Fruit fly (Drosophila melanogaster) whole organism, embryonic: ENCODE measurements around the gene mfas.

Source experiments
- Awh ChIP-seq: fragments of 200-800 bp; sonication (Bioruptor generic); IDR thresholded peaks from 2 replicates; pipeline ENCODE4, ENCODE4 v1.3.6; 2022; ENCODE audit warnings: missing biosample characterization, missing genetic modification characterization
- BEAF-32 ChIP-seq: fragments of 200-800 bp; sonication (Bioruptor generic); optimal IDR thresholded peaks from 3 replicates; lab custom pipeline; 2017; ENCODE audit warnings: missing biosample characterization, missing genetic modification characterization, mild to moderate bottlenecking, moderate library complexity, missing genetic modification reagents
- CG10543 ChIP-seq: fragments of 200-800 bp; sonication (Bioruptor generic); optimal IDR thresholded peaks from 3 replicates; lab custom pipeline; 2017; ENCODE audit warnings: missing biosample characterization, mild to moderate bottlenecking, missing genetic modification characterization, moderate library complexity
- CG1233 ChIP-seq: fragments of 200-800 bp; sonication (Bioruptor generic); optimal IDR thresholded peaks from 4 replicates; lab custom pipeline; 2018; ENCODE audit warnings: missing biosample characterization, mild to moderate bottlenecking, missing genetic modification characterization
- CG13296 ChIP-seq: fragments of 200-800 bp; sonication (Bioruptor generic); optimal IDR thresholded peaks from 3 replicates; lab custom pipeline; 2018; ENCODE audit warnings: missing biosample characterization, mild to moderate bottlenecking, missing genetic modification characterization
- CG13424 ChIP-seq: fragments of 200-800 bp; sonication (Bioruptor generic); optimal IDR thresholded peaks from 2 replicates; lab custom pipeline; 2019; ENCODE audit warnings: missing biosample characterization, mild to moderate bottlenecking, missing genetic modification characterization, moderate library complexity
- CG14014 ChIP-seq: fragments of 200-800 bp; sonication (Bioruptor generic); IDR thresholded peaks from 2 replicates; pipeline ENCODE4 v1.3.6; 2022; ENCODE audit warnings: missing biosample characterization, missing genetic modification characterization
- CG15011 ChIP-seq: fragments of 200-800 bp; sonication (Bioruptor generic); optimal IDR thresholded peaks from 3 replicates; lab custom pipeline; 2018; ENCODE audit warnings: missing biosample characterization, mild to moderate bottlenecking, missing genetic modification characterization
- CG18262 ChIP-seq: fragments of 200-800 bp; optimal IDR thresholded peaks from 3 replicates; lab custom pipeline; 2019; ENCODE audit warnings: missing biosample characterization, mild to moderate bottlenecking, missing genetic modification characterization, moderate library complexity
- CG2712 ChIP-seq: fragments of 200-800 bp; optimal IDR thresholded peaks from 3 replicates; lab custom pipeline; 2019; ENCODE audit warnings: missing biosample characterization, mild to moderate bottlenecking, missing genetic modification characterization, moderate library complexity
- CG30403 ChIP-seq: fragments of 200-800 bp; sonication (Bioruptor generic); optimal IDR thresholded peaks from 3 replicates; lab custom pipeline; 2016; ENCODE audit warnings: missing biosample characterization, missing genetic modification characterization
- CG31441 ChIP-seq: fragments of 200-800 bp; sonication (Bioruptor generic); IDR thresholded peaks from 2 replicates; pipeline ENCODE4 v1.3.6; 2022; ENCODE audit warnings: missing biosample characterization, missing genetic modification characterization
- CG32532 ChIP-seq: fragments of 200-800 bp; sonication (Bioruptor generic); IDR thresholded peaks from 2 replicates; pipeline ENCODE4 v1.3.6; 2022; ENCODE audit warnings: missing biosample characterization, missing genetic modification characterization
- CG3281 ChIP-seq: fragments of 200-800 bp; sonication (Bioruptor generic); optimal IDR thresholded peaks from 3 replicates; lab custom pipeline; 2017; ENCODE audit warnings: missing biosample characterization, mild to moderate bottlenecking, missing genetic modification characterization
- CG42726 ChIP-seq: fragments of 200-800 bp; sonication (Bioruptor generic); IDR thresholded peaks from 2 replicates; pipeline ENCODE4 v1.3.6; 2022; ENCODE audit warnings: missing biosample characterization, missing genetic modification characterization; ENCODE audit not compliant: partially characterized antibody
- CG4282 ChIP-seq: fragments of 200-800 bp; sonication (Bioruptor generic); optimal IDR thresholded peaks from 2 replicates; lab custom pipeline; 2016; ENCODE audit warnings: missing biosample characterization, missing genetic modification characterization
- CG9215 ChIP-seq: fragments of 200-800 bp; sonication (Bioruptor generic); IDR thresholded peaks from 2 replicates; pipeline ENCODE4 v1.3.6; 2022; ENCODE audit warnings: missing biosample characterization, missing genetic modification characterization
- D ChIP-seq, 2 experiments: fragments of 200-800 bp in 1 of 2; fragments of >200 bp in 1 of 2; sonication (Bioruptor generic) in 1 of 2; optimal IDR thresholded peaks; 2 replicates in 1 of 2; 3 replicates in 1 of 2; lab custom pipeline; 2017; ENCODE audit warnings: mild to moderate bottlenecking in 1 of 2, missing biosample characterization in 1 of 2, missing genetic modification characterization in 1 of 2, missing genetic modification reagents in 1 of 2
- Drgx ChIP-seq: fragments of 200-800 bp; sonication (Bioruptor generic); IDR thresholded peaks from 2 replicates; pipeline ENCODE4 v1.3.6; 2022; ENCODE audit warnings: missing biosample characterization, missing genetic modification characterization
- Hr51 ChIP-seq, 2 experiments: fragments of 200-800 bp; sonication (Bioruptor generic); optimal IDR thresholded peaks; 2 replicates in 1 of 2; 3 replicates in 1 of 2; lab custom pipeline; 2016 to 2018; ENCODE audit warnings: missing biosample characterization in 2 of 2, missing genetic modification characterization in 2 of 2, mild to moderate bottlenecking in 1 of 2, moderate library complexity in 1 of 2
- Lpt ChIP-seq: fragments of >200 bp; optimal IDR thresholded peaks from 2 replicates; lab custom pipeline; 2018; ENCODE audit warnings: missing biosample characterization, missing genetic modification characterization
- MESR4 ChIP-seq: fragments of 200-800 bp; sonication (Bioruptor generic); optimal IDR thresholded peaks from 2 replicates; lab custom pipeline; 2018; ENCODE audit warnings: missing biosample characterization, mild to moderate bottlenecking, missing genetic modification characterization, moderate library complexity
- Med ChIP-seq: fragments of 200-800 bp; sonication (Bioruptor generic); peaks from one replicate; lab custom pipeline; 2016; ENCODE audit warnings: missing biosample characterization, missing genetic modification characterization, mild to moderate bottlenecking, inconsistent platforms, moderate library complexity
- Myb ChIP-seq: fragments of 200-800 bp; sonication (Bioruptor generic); optimal IDR thresholded peaks from 2 replicates; lab custom pipeline; 2016; ENCODE audit warnings: missing biosample characterization, missing genetic modification characterization
- NFAT ChIP-seq: fragments of 200-800 bp; sonication (Bioruptor generic); IDR thresholded peaks from 2 replicates; pipeline ENCODE4 v1.3.6; 2022; ENCODE audit warnings: missing biosample characterization, missing genetic modification characterization
- Neu2 ChIP-seq: fragments of 200-800 bp; sonication (Bioruptor generic); optimal IDR thresholded peaks from 3 replicates; lab custom pipeline; 2016; ENCODE audit warnings: missing biosample characterization, missing genetic modification characterization, borderline replicate concordance
- PHDP ChIP-seq: fragments of 200-800 bp; sonication (Bioruptor generic); optimal IDR thresholded peaks from 3 replicates; lab custom pipeline; 2018; ENCODE audit warnings: missing biosample characterization, mild to moderate bottlenecking, missing genetic modification characterization, moderate library complexity
- Usf ChIP-seq: fragments of 200-800 bp; sonication (Bioruptor generic); optimal IDR thresholded peaks from 2 replicates; lab custom pipeline; 2017; ENCODE audit warnings: missing genotype, missing biosample characterization, missing genetic modification characterization
- ash1 ChIP-seq: fragments of 200-800 bp; sonication (Bioruptor generic); optimal IDR thresholded peaks from 2 replicates; lab custom pipeline; 2018; ENCODE audit warnings: missing biosample characterization, mild to moderate bottlenecking, missing genetic modification characterization
- ato ChIP-seq: fragments of 200-800 bp; sonication (Bioruptor generic); IDR thresholded peaks from 2 replicates; pipeline ENCODE4 v1.3.6; 2022; ENCODE audit warnings: missing biosample characterization, missing genetic modification characterization; ENCODE audit not compliant: partially characterized antibody
- dysf ChIP-seq: fragments of 200-800 bp; sonication (Bioruptor generic); IDR thresholded peaks from 3 replicates; pipeline ENCODE4 v1.3.6; 2022; ENCODE audit warnings: missing biosample characterization, missing genetic modification characterization
- fd3F ChIP-seq: fragments of 200-800 bp; sonication (Bioruptor generic); optimal IDR thresholded peaks from 2 replicates; lab custom pipeline; 2018; ENCODE audit warnings: missing biosample characterization, mild to moderate bottlenecking, missing genetic modification characterization, moderate library complexity
- ftz-f1 ChIP-seq: fragments of 200-800 bp; sonication (Bioruptor generic); optimal IDR thresholded peaks from 2 replicates; lab custom pipeline; 2016; ENCODE audit warnings: missing biosample characterization, missing genetic modification characterization
- gem ChIP-seq: fragments of 200-800 bp; sonication (Bioruptor generic); optimal IDR thresholded peaks from 2 replicates; lab custom pipeline; 2019; ENCODE audit warnings: missing biosample characterization, mild to moderate bottlenecking, missing genetic modification characterization, moderate library complexity
- grau ChIP-seq: fragments of 200-800 bp; optimal IDR thresholded peaks from 3 replicates; lab custom pipeline; 2019; ENCODE audit warnings: missing biosample characterization, mild to moderate bottlenecking, missing genetic modification characterization, moderate library complexity
- gsb ChIP-seq: fragments of 200-800 bp; sonication (Bioruptor generic); IDR thresholded peaks from 2 replicates; pipeline ENCODE4 v1.3.6; 2022; ENCODE audit warnings: missing biosample characterization, missing genetic modification characterization
- gt ChIP-seq: fragments of 200-800 bp; sonication (Bioruptor generic); IDR thresholded peaks from 2 replicates; pipeline ENCODE4 v1.3.6; 2022; ENCODE audit warnings: missing biosample characterization, missing genetic modification characterization
- her ChIP-seq: fragments of 200-800 bp; sonication (Bioruptor generic); optimal IDR thresholded peaks from 2 replicates; lab custom pipeline; 2016; ENCODE audit warnings: missing biosample characterization, missing genetic modification characterization
- hth ChIP-seq: fragments of >200 bp; optimal IDR thresholded peaks from 2 replicates; lab custom pipeline; 2017; ENCODE audit warnings: inconsistent platforms
- jing ChIP-seq: fragments of 200-800 bp; sonication (Bioruptor generic); optimal IDR thresholded peaks from 2 replicates; lab custom pipeline; 2018; ENCODE audit warnings: missing biosample characterization, mild to moderate bottlenecking, missing genetic modification characterization
- klu ChIP-seq: fragments of 200-800 bp; sonication (Bioruptor generic); IDR thresholded peaks from 2 replicates; pipeline ENCODE4 v1.3.6; 2022; ENCODE audit warnings: missing biosample characterization, missing genetic modification characterization
- lilli ChIP-seq: fragments of 200-800 bp; sonication (Bioruptor generic); optimal IDR thresholded peaks from 3 replicates; lab custom pipeline; 2016; ENCODE audit warnings: missing biosample characterization, missing genetic modification characterization
- ro ChIP-seq: fragments of 200-800 bp; sonication (Bioruptor generic); IDR thresholded peaks from 2 replicates; pipeline ENCODE4 v1.3.6; 2022; ENCODE audit warnings: missing biosample characterization, missing genetic modification characterization
- row ChIP-seq: fragments of 200-800 bp; sonication (Bioruptor generic); IDR thresholded peaks from 3 replicates; pipeline ENCODE4 v1.3.6; 2022; ENCODE audit warnings: missing biosample characterization, missing genetic modification characterization
- run ChIP-seq: fragments of 200-800 bp; sonication (Bioruptor generic); optimal IDR thresholded peaks from 3 replicates; lab custom pipeline; 2018; ENCODE audit warnings: missing biosample characterization, mild to moderate bottlenecking, missing genetic modification characterization
- scrt ChIP-seq: fragments of 200-800 bp; sonication (Bioruptor generic); optimal IDR thresholded peaks from 2 replicates; lab custom pipeline; 2018; ENCODE audit warnings: missing biosample characterization, mild to moderate bottlenecking, missing genetic modification characterization, moderate library complexity
- seq ChIP-seq: fragments of 200-800 bp; sonication (Bioruptor generic); IDR thresholded peaks from 2 replicates; pipeline ENCODE4 v1.3.6; 2022; ENCODE audit warnings: missing biosample characterization, missing genetic modification characterization
- slbo ChIP-seq: fragments of 200-800 bp; sonication (Bioruptor generic); IDR thresholded peaks from 2 replicates; pipeline ENCODE4 v1.3.6; 2022; ENCODE audit warnings: missing biosample characterization, missing genetic modification characterization
- stc ChIP-seq: fragments of 200-800 bp; sonication (Bioruptor generic); IDR thresholded peaks from 2 replicates; pipeline ENCODE4 v1.3.6; 2022; ENCODE audit warnings: missing biosample characterization, missing genetic modification characterization
- tio ChIP-seq: fragments of 200-800 bp; sonication (Bioruptor generic); optimal IDR thresholded peaks from 2 replicates; lab custom pipeline; 2017; ENCODE audit warnings: missing biosample characterization, missing genetic modification characterization, inconsistent platforms
- ttk ChIP-seq: fragments of 200-800 bp; sonication (Bioruptor generic); IDR thresholded peaks from 2 replicates; pipeline ENCODE4 v2.1.2; 2022; ENCODE audit warnings: missing biosample characterization, missing genetic modification characterization
- wor ChIP-seq: fragments of 200-800 bp; sonication (Bioruptor generic); IDR thresholded peaks from 2 replicates; pipeline ENCODE4 v1.3.6; 2022; ENCODE audit warnings: missing biosample characterization, missing genetic modification characterization

The mfas gene

dm6 chr3R:11969217-11969616 is 23.9 kb downstream of the mfas start:
- TF ChIP-seq CG2712 (tag; lab: Kevin White, UChicago) (no peak), CG18262 (tag; lab: Kevin White, UChicago) (no peak), tio (GFP tag; lab: Kevin White, UChicago) (peak; percentile 16), gsb (GFP tag; lab: Robert Waterston, UW) (no peak), CG14014 (GFP tag; lab: Robert Waterston, UW) (0 out of 2 replicates have a peak, but pooled peaks have one; percentile 18), CG32532 (no peak), ato (GFP tag; lab: Robert Waterston, UW) (no peak), Myb (GFP tag; lab: Kevin White, UChicago) (no peak), MESR4 (GFP tag; lab: Kevin White, UChicago) (no peak), seq (GFP tag; lab: Robert Waterston, UW) (no peak), ttk (GFP tag; lab: Robert Waterston, UW) (no peak), CG10543 (GFP tag; lab: Kevin White, UChicago) (no peak), CG31441 (GFP tag; lab: Robert Waterston, UW) (no peak), PHDP (tag; lab: Kevin White, UChicago) (peak; percentile 19), Med (peak; percentile 80), Lpt (GFP tag; lab: Kevin White, UChicago) (no peak), grau (peak; percentile 79), CG1233 (GFP tag; lab: Kevin White, UChicago) (no peak), Awh (GFP tag; lab: Robert Waterston, UW) (no peak), CG30403 (GFP tag; lab: Kevin White, UChicago) (peak; percentile 24), her (no peak), dysf (GFP tag; lab: Robert Waterston, UW) (0 out of 3 replicates have a peak, but pooled peaks have one; percentile 13), ro (GFP tag; lab: Robert Waterston, UW) (no peak), lilli (GFP tag; lab: Kevin White, UChicago) (peak; percentile 23), Hr51 (GFP tag; optimal IDR thresholded peaks at IDR 0.05; lab: Kevin White, UChicago) (peak in 1 of 2 experiments; percentile 18), fd3F (GFP tag; lab: Kevin White, UChicago) (peak; percentile 1), NFAT (GFP tag; lab: Robert Waterston, UW) (no peak), row (GFP tag; lab: Robert Waterston, UW) (peak; percentile 45; the same call in 2 of the 3 replicates), scrt (GFP tag; lab: Kevin White, UChicago) (no peak), slbo (peak; percentile 43), ash1 (GFP tag; lab: Kevin White, UChicago) (no peak), CG13296 (no peak), ftz-f1 (GFP tag; lab: Kevin White, UChicago) (no peak), CG3281 (GFP tag; lab: Kevin White, UChicago) (peak; percentile 8), gt (GFP tag; lab: Robert Waterston, UW) (no peak), klu (GFP tag; lab: Robert Waterston, UW) (no peak), CG4282 (no peak), CG13424 (tag; lab: Kevin White, UChicago) (peak; percentile 30), CG9215 (no peak), BEAF-32 (GFP tag; lab: Kevin White, UChicago) (no peak), gem (tag; lab: Kevin White, UChicago) (peak; percentile 34), D (optimal IDR thresholded peaks at IDR 0.05; lab: Kevin White, UChicago) (no peak), D (GFP tag; optimal IDR thresholded peaks at IDR 0.05; lab: Kevin White, UChicago) (no peak), CG42726 (GFP tag; lab: Robert Waterston, UW) (no peak), stc (GFP tag; lab: Robert Waterston, UW) (no peak), Drgx (peak; percentile 64), wor (GFP tag; lab: Robert Waterston, UW) (no peak), CG15011 (GFP tag; lab: Kevin White, UChicago) (no peak), Neu2 (GFP tag; lab: Kevin White, UChicago) (no peak), run (no peak), Usf (no peak), jing (no peak), hth (lab: Kevin White, UChicago) (no peak)
